Worm (Caenorhabditis elegans): ENCODE measurements around the gene srbc-30.

Gene srbc-30

ce11 chrV:3480346-3480745 is at the start of gene srbc-30:
TSS of gene srbc-30 (minus strand) at chrV:3480446.
- TF ChIP-seq nhr-28 (tag; optimal IDR thresholded peaks at IDR 0.05) (no peak), drap-1 (GFP tag; optimal IDR thresholded peaks at IDR 0.05) (no peak)

- TF ChIP-seq zip-8 (tag; optimal IDR thresholded peaks at IDR 0.05), result no peak
- TF ChIP-seq M03D4.4 (tag; optimal IDR thresholded peaks at IDR 0.05), result no peak
- no peak for TF ChIP-seq nhr-12 (tag; optimal IDR thresholded peaks at IDR 0.05)
- no peak for TF ChIP-seq bed-3 (GFP tag; optimal IDR thresholded peaks at IDR 0.05)
These were observed 46.6 kb upstream of the srbc-30 start, which contains the start of gene str-260 for ce11 chrV:3526882-3527281. TSS of gene str-260 (plus strand) at chrV:3527182.

- no peak for TF ChIP-seq ceh-83 (GFP tag; optimal IDR thresholded peaks at IDR 0.05)
- no peak for TF ChIP-seq lin-13 (tag; optimal IDR thresholded peaks at IDR 0.05)
- no peak for TF ChIP-seq mls-2 (tag; optimal IDR thresholded peaks at IDR 0.05)
- no peak for TF ChIP-seq hlh-1 (tag; optimal IDR thresholded peaks at IDR 0.05)
- no peak for TF ChIP-seq ztf-11 (tag; optimal IDR thresholded peaks at IDR 0.05)
- TF ChIP-seq tbx-8 (GFP tag; optimal IDR thresholded peaks at IDR 0.05), result no peak
- no peak for TF ChIP-seq pha-4 (tag; optimal IDR thresholded peaks at IDR 0.05)
- no peak for TF ChIP-seq ham-2 (GFP tag; optimal IDR thresholded peaks at IDR 0.05)
- no peak for TF ChIP-seq nhr-76 (tag; optimal IDR thresholded peaks at IDR 0.05)
- TF ChIP-seq unc-120 (tag; optimal IDR thresholded peaks at IDR 0.05; ENCODE audit: poor library complexity, severe bottlenecking), result no peak
- TF ChIP-seq ceh-43 (GFP tag; optimal IDR thresholded peaks at IDR 0.05), result no peak
- TF ChIP-seq ces-1 (GFP tag; optimal IDR thresholded peaks at IDR 0.05), result no peak
- TF ChIP-seq zip-8 (tag; optimal IDR thresholded peaks at IDR 0.05), result no peak
- TF ChIP-seq elt-3 (tag; optimal IDR thresholded peaks at IDR 0.05), result no peak
- no peak for TF ChIP-seq mep-1 (tag; optimal IDR thresholded peaks at IDR 0.05)
- TF ChIP-seq ceh-39 (tag; optimal IDR thresholded peaks at IDR 0.05), result no peak
- no peak for TF ChIP-seq nhr-12 (tag; optimal IDR thresholded peaks at IDR 0.05)
These were observed 44.7 kb upstream of the srbc-30 start, which contains the start of gene T24A6.7 for ce11 chrV:3524970-3525369. TSS of gene T24A6.7 (plus strand) at chrV:3525270.

ce11 chrV:3523262-3523661 is 43.0 kb upstream of the srbc-30 start, which contains the start of gene irg-1:
TSS of gene irg-1 (plus strand) at chrV:3523587.
- TF ChIP-seq sem-2 (GFP tag; optimal IDR thresholded peaks at IDR 0.05), result no peak
- TF ChIP-seq mep-1 (tag; optimal IDR thresholded peaks at IDR 0.05), result no peak

ce11 chrV:3517889-3518288 is 37.6 kb upstream of the srbc-30 start, which contains the start of gene str-227:
TSS of gene str-227 (plus strand) at chrV:3518189.
- TF ChIP-seq ceh-83 (GFP tag; optimal IDR thresholded peaks at IDR 0.05), result no peak
- TF ChIP-seq drap-1 (GFP tag; optimal IDR thresholded peaks at IDR 0.05), result no peak
- TF ChIP-seq lin-13 (tag; optimal IDR thresholded peaks at IDR 0.05), result no peak
- TF ChIP-seq ztf-11 (tag; optimal IDR thresholded peaks at IDR 0.05), result no peak
- no peak for TF ChIP-seq ceh-39 (tag; optimal IDR thresholded peaks at IDR 0.05)
- no peak for TF ChIP-seq zip-8 (tag; optimal IDR thresholded peaks at IDR 0.05)
- TF ChIP-seq ces-1 (GFP tag; optimal IDR thresholded peaks at IDR 0.05), result no peak
- no peak for TF ChIP-seq blmp-1 (tag; optimal IDR thresholded peaks at IDR 0.05)
- TF ChIP-seq mep-1 (tag; optimal IDR thresholded peaks at IDR 0.05), result no peak
- no peak for TF ChIP-seq flh-1 (GFP tag; optimal IDR thresholded peaks at IDR 0.05)
- no peak for TF ChIP-seq ceh-43 (GFP tag; optimal IDR thresholded peaks at IDR 0.05)
- TF ChIP-seq tbx-8 (GFP tag; optimal IDR thresholded peaks at IDR 0.05), result no peak
- TF ChIP-seq unc-39 (tag; optimal IDR thresholded peaks at IDR 0.05), result no peak
- TF ChIP-seq nhr-12 (tag; optimal IDR thresholded peaks at IDR 0.05), result no peak
- TF ChIP-seq ham-2 (GFP tag; optimal IDR thresholded peaks at IDR 0.05), result no peak
- TF ChIP-seq cnd-1 (tag; optimal IDR thresholded peaks at IDR 0.05), result no peak
- TF ChIP-seq snpc-4 (tag; optimal IDR thresholded peaks at IDR 0.05), result no peak
- TF ChIP-seq elt-1 (tag; optimal IDR thresholded peaks at IDR 0.05; ENCODE audit: borderline replicate concordance, insufficient read depth), result no peak
- TF ChIP-seq bed-3 (GFP tag; optimal IDR thresholded peaks at IDR 0.05), result no peak
- TF ChIP-seq unc-62 (GFP tag; optimal IDR thresholded peaks at IDR 0.05), result no peak

ce11 chrV:3512381-3512780 is 32.1 kb upstream of the srbc-30 start, which contains the start of gene str-226:
TSS of gene str-226 (plus strand) at chrV:3512681.
- TF ChIP-seq snpc-4 (tag; optimal IDR thresholded peaks at IDR 0.05), result no peak
- no peak for TF ChIP-seq tbx-8 (GFP tag; optimal IDR thresholded peaks at IDR 0.05)
- TF ChIP-seq ham-2 (GFP tag; optimal IDR thresholded peaks at IDR 0.05), result no peak
- no peak for TF ChIP-seq ceh-39 (tag; optimal IDR thresholded peaks at IDR 0.05)
- no peak for TF ChIP-seq mls-2 (tag; optimal IDR thresholded peaks at IDR 0.05)
